Fruit fly (Drosophila melanogaster): ENCODE measurements around the gene Lim3.

Gene Lim3

dm6 chr2L:19088895-19089294 is 19.3 kb downstream of the Lim3 start:
- TF ChIP-seq CG9948 (tag; optimal IDR thresholded peaks at IDR 0.05) (no peak), CG14655 (GFP tag; optimal IDR thresholded peaks at IDR 0.05) (no peak), CG8301 (tag; optimal IDR thresholded peaks at IDR 0.05) (no peak), Pif1B (GFP tag; optimal IDR thresholded peaks at IDR 0.05) (no peak), D1 (tag; optimal IDR thresholded peaks at IDR 0.05) (no peak), CG13204 (GFP tag; optimal IDR thresholded peaks at IDR 0.05) (no peak), CG10348 (GFP tag; IDR thresholded peaks at IDR 0.05) (no peak), CG12605 (GFP tag; IDR thresholded peaks at IDR 0.05) (no peak), gl (tag; optimal IDR thresholded peaks at IDR 0.05) (no peak), CG4496 (GFP tag; IDR thresholded peaks at IDR 0.05) (no peak), CG15710 (tag; optimal IDR thresholded peaks at IDR 0.05) (no peak)

DNA sequence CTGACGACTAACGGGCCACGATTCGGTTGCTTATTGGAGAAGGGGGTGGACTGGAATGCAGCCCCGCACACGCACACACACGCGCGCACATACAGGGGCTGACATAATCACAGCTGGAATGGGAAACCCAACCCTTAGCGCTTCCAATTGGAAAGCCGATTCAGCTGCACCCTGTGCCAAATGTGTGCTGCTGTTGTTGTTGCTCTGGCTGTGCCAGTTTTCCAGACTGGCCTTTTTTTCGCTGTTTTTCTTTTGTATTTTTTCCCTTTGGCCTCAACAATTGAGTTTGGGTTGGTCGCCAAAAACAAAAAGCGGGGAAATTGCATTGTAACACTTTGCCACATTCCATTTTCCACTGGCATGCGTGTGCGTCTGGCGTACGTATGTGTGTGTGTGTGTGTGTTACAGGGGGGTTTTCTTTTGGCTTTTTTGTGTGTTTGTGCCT is 24.9 kb downstream of the Lim3 start:
- TF ChIP-seq CG8301 (tag; optimal IDR thresholded peaks at IDR 0.05) (no peak), Snoo (tag; optimal IDR thresholded peaks at IDR 0.05) (no peak), CG17806 (tag; optimal IDR thresholded peaks at IDR 0.05) (no peak), CG10348 (GFP tag; IDR thresholded peaks at IDR 0.05) (no peak), CG34367 (tag; optimal IDR thresholded peaks at IDR 0.05) (no peak), CG12605 (GFP tag; IDR thresholded peaks at IDR 0.05) (no peak), D1 (tag; optimal IDR thresholded peaks at IDR 0.05) (no peak), CG8159 (tag; optimal IDR thresholded peaks at IDR 0.05) (no peak), CG32121 (GFP tag; IDR thresholded peaks at IDR 0.05) (no peak)

DNA sequence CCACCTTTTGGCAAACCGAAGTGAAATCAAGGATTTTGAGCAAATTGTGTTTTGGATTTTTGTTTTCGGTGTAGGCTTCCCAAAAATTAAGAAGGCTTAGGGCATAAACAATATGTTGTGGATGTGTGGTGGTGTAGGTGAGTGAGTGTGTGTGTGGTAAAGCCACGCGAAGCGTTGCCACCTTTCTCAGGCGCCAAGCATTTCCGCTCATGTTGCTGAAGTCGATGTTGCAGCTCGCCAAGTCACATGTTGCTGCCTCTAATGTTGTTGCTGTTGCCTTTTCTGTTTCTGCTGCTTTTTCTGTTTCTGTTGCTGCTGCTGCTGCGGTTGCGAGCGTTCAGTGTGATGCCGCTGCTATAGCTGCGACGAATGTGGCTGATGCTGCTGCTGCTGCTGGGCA is 28.5 kb downstream of the Lim3 start:
- TF ChIP-seq CG4496 (GFP tag; IDR thresholded peaks at IDR 0.05), result no peak

DNA sequence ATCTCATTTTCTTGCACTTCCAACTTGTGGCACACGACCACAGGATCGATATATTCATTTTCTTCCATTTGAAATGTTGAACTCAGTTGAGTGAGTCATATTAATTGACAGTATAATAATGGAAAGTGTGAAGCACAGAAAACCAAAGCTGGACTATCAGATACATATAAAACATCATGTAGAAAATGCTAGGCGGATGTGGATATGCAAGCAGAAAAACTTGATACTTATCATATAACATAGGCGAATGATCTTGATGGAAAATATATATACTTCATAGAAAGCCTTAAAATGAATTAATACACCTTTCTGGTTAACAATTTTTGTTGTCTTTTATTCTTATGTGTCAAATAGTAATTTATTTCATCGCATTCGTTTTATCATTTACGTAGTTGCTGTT is 29.3 kb downstream of the Lim3 start, which contains the start of gene CG10700:
Gene CG10700 (minus strand): TSS at position 101 of the 400 bp plus-strand sequence.
- TF ChIP-seq CG9948 (tag; optimal IDR thresholded peaks at IDR 0.05), result no peak
- TF ChIP-seq CG17806 (tag; optimal IDR thresholded peaks at IDR 0.05), result no peak
- TF ChIP-seq CG4496 (GFP tag; IDR thresholded peaks at IDR 0.05), result no peak
- no peak for TF ChIP-seq Ets98B (GFP tag; IDR thresholded peaks at IDR 0.05)
- no peak for TF ChIP-seq CG14655 (GFP tag; optimal IDR thresholded peaks at IDR 0.05)
- TF ChIP-seq CG12605 (GFP tag; IDR thresholded peaks at IDR 0.05), result no peak
- TF ChIP-seq rn (GFP tag; IDR thresholded peaks at IDR 0.05), result no peak
- no peak for TF ChIP-seq fd96Ca (GFP tag; IDR thresholded peaks at IDR 0.05)

DNA sequence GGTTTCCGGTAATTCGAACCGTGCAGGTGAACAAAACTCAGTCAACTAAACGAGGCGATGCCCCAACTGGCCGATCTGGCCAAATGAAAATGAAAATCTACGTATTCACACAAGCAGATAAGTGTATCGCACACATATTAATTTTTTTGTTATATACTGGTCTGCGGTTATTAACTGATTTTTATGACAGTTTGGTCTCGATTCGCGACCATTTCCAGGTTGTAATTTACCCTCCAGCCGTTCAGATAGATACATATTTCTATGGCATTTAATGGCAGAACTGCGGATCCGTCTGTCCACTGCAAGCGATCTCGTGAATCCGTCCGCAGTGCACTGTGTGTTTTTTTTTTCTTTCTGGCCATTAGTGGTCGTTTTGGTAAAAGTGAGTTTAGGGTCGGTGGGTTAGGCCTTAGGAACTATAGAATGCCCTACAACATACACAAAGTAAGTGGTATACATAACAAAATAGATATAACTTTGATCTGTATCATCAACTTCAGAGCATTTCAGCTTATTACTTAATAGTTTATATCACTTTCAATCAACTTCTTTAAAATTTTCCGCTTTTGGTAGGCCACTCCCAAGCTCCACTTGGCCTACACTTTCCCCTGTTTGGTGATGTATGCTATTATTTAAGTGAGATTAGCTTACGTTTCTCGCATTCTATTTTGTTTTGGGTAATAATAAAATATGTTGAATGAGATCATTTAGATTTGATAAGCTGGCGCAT is 34.0 kb downstream of the Lim3 start, which contains the start of gene CG17572:
Gene CG17572 (minus strand): TSS at position 51 of the 730 bp plus-strand sequence.
- TF ChIP-seq CG8159 (tag; optimal IDR thresholded peaks at IDR 0.05) (no peak), CG32121 (GFP tag; IDR thresholded peaks at IDR 0.05) (no peak)

dm6 chr2L:19071713-19072112 is 36.5 kb downstream of the Lim3 start:
- TF ChIP-seq CG8301 (tag; optimal IDR thresholded peaks at IDR 0.05), result no peak
- TF ChIP-seq CG32121 (GFP tag; IDR thresholded peaks at IDR 0.05), result no peak
- no peak for TF ChIP-seq CG15710 (tag; optimal IDR thresholded peaks at IDR 0.05)
- no peak for TF ChIP-seq CG34367 (tag; optimal IDR thresholded peaks at IDR 0.05)

DNA sequence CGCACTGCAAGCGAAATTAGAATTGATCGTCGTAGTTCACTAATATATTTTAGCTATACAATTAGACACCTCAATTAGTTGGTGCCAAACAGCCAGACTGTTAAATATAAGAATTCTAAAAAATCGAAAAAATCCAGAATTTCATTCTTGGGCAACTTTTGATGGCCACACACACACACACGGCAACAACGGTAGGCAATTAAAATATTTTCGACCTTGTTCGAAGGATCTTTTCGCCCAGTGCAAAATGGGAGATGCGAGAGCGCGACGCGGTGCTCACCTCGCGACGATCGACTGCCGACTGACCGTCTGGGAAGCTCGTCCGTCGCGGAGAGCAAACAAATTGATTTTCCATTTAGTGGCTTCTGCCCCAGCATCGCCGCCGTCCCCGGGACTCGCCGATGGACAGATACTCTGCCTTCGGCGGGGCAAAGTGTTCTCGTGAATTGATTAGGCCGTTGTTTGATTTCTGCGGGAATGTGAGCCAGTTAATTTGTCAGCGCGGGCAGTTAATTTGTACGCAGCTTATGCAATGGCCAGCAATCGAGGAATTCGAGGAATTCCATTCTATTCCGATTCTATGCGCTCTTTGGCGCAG is 38.6 kb downstream of the Lim3 start, which contains the start of gene CG10702:
Gene CG10702 (minus strand): TSS at position 304 of the 598 bp plus-strand sequence.
- TF ChIP-seq fd96Ca (GFP tag; IDR thresholded peaks at IDR 0.05), result peak; percentile 64; the same call in 2 of the 3 replicates
- no peak for TF ChIP-seq CG17806 (tag; optimal IDR thresholded peaks at IDR 0.05)
- TF ChIP-seq CG8159 (tag; optimal IDR thresholded peaks at IDR 0.05), result no peak
- TF ChIP-seq CG13204 (GFP tag; optimal IDR thresholded peaks at IDR 0.05), result no peak

dm6 chr2L:19068393-19068792 is 39.8 kb downstream of the Lim3 start:
- TF ChIP-seq CG15710 (tag; optimal IDR thresholded peaks at IDR 0.05), result no peak
- no peak for TF ChIP-seq CG14655 (GFP tag; optimal IDR thresholded peaks at IDR 0.05)
- TF ChIP-seq Pif1B (GFP tag; optimal IDR thresholded peaks at IDR 0.05), result no peak
- no peak for TF ChIP-seq EcR (GFP tag; optimal IDR thresholded peaks at IDR 0.05)
- TF ChIP-seq CG9948 (tag; optimal IDR thresholded peaks at IDR 0.05), result no peak
- no peak for TF ChIP-seq gl (tag; optimal IDR thresholded peaks at IDR 0.05)
- no peak for TF ChIP-seq Pif1A (GFP tag; optimal IDR thresholded peaks at IDR 0.05)
- TF ChIP-seq CG8301 (tag; optimal IDR thresholded peaks at IDR 0.05), result no peak
- no peak for TF ChIP-seq Snoo (tag; optimal IDR thresholded peaks at IDR 0.05)
- no peak for TF ChIP-seq CG17806 (tag; optimal IDR thresholded peaks at IDR 0.05)
- TF ChIP-seq CG10348 (GFP tag; IDR thresholded peaks at IDR 0.05), result no peak
- no peak for TF ChIP-seq CG32121 (GFP tag; IDR thresholded peaks at IDR 0.05)
- no peak for TF ChIP-seq Ets98B (GFP tag; IDR thresholded peaks at IDR 0.05)

Data from whole organism, pupa.